Fruit fly (Drosophila melanogaster): ENCODE results near the gene dmt.

DNA sequence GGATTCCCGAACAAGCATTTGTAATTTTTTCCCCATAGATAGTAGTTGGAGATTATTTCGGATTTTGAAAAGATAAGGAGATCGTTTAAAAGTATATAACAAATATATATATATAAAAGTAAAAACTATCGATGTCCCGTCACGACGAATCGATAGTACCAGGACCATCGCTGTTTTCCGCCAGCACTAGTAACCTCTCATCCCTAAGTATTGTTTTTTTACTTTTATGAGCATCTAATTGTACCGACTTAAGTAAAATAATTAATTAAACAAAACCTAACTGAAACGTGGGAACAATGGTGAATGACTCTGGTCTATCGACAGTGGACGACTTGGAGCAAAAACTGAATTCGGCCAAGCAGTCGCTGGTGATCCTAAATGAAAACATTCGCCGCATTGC is 29.8 kb downstream of the dmt start, which contains the start of gene Pnn:
- TF ChIP-seq gro (GFP tag; optimal IDR thresholded peaks at IDR 0.05) (no peak), CG4854 (GFP tag; optimal IDR thresholded peaks at IDR 0.05) (no peak), CG2116 (GFP tag; optimal IDR thresholded peaks at IDR 0.05) (peak; percentile 44), fd102C (GFP tag; optimal IDR thresholded peaks at IDR 0.05) (no peak), CG1529 (GFP tag; optimal IDR thresholded peaks at IDR 0.05) (no peak)
